Worm (Caenorhabditis elegans): ENCODE measurements around the gene T19C3.6.

T19C3.6 gene

ce11 chrIII:658357-658756 lies 27.0 kb upstream of the T19C3.6 start, which contains the start of gene C09F5.1:
Gene C09F5.1, plus strand, starts transcription at chrIII:658709.
- TF ChIP-seq mep-1 (tag; optimal IDR thresholded peaks at IDR 0.05) = no peak

- TF ChIP-seq ces-1 (GFP tag; optimal IDR thresholded peaks at IDR 0.05) = peak; percentile 54
- no peak for TF ChIP-seq drap-1 (GFP tag; optimal IDR thresholded peaks at IDR 0.05)
- TF ChIP-seq blmp-1 (tag; optimal IDR thresholded peaks at IDR 0.05) = peak; percentile 38
- TF ChIP-seq elt-1 (tag; optimal IDR thresholded peaks at IDR 0.05; ENCODE audit: borderline replicate concordance, insufficient read depth) = no peak
- no peak for TF ChIP-seq ham-2 (GFP tag; optimal IDR thresholded peaks at IDR 0.05)
- no peak for TF ChIP-seq flh-1 (GFP tag; optimal IDR thresholded peaks at IDR 0.05)
- peak; percentile 7 for TF ChIP-seq mls-2 (tag; optimal IDR thresholded peaks at IDR 0.05)
- TF ChIP-seq cnd-1 (tag; optimal IDR thresholded peaks at IDR 0.05) = no peak
- no peak for TF ChIP-seq sem-2 (GFP tag; optimal IDR thresholded peaks at IDR 0.05)
- no peak for TF ChIP-seq mab-5 (tag; optimal IDR thresholded peaks at IDR 0.05)
These were observed 25.9 kb upstream of the T19C3.6 start for ce11 chrIII:657241-657640.

- TF ChIP-seq unc-120 (tag; optimal IDR thresholded peaks at IDR 0.05; ENCODE audit: poor library complexity, severe bottlenecking) = no peak
- TF ChIP-seq mab-5 (tag; optimal IDR thresholded peaks at IDR 0.05) = no peak
These were observed 25.3 kb upstream of the T19C3.6 start for ce11 chrIII:656660-657059.

ce11 chrIII:654365-654764 lies 23.0 kb upstream of the T19C3.6 start:
- peak; percentile 16 for TF ChIP-seq mls-2 (tag; optimal IDR thresholded peaks at IDR 0.05)
- TF ChIP-seq ham-2 (GFP tag; optimal IDR thresholded peaks at IDR 0.05) = peak; percentile 54
- TF ChIP-seq tbx-8 (GFP tag; optimal IDR thresholded peaks at IDR 0.05) = no peak
- TF ChIP-seq blmp-1 (tag; optimal IDR thresholded peaks at IDR 0.05) = no peak

- no peak for TF ChIP-seq ces-1 (GFP tag; optimal IDR thresholded peaks at IDR 0.05)
- no peak for TF ChIP-seq nhr-28 (tag; optimal IDR thresholded peaks at IDR 0.05)
- no peak for TF ChIP-seq unc-120 (tag; optimal IDR thresholded peaks at IDR 0.05; ENCODE audit: poor library complexity, severe bottlenecking)
- no peak for TF ChIP-seq bed-3 (GFP tag; optimal IDR thresholded peaks at IDR 0.05)
- TF ChIP-seq unc-39 (tag; optimal IDR thresholded peaks at IDR 0.05) = no peak
- TF ChIP-seq flh-1 (GFP tag; optimal IDR thresholded peaks at IDR 0.05) = no peak
- TF ChIP-seq ceh-43 (GFP tag; optimal IDR thresholded peaks at IDR 0.05) = no peak
- no peak for TF ChIP-seq nhr-2 (tag; optimal IDR thresholded peaks at IDR 0.05)
- no peak for TF ChIP-seq elt-1 (tag; optimal IDR thresholded peaks at IDR 0.05; ENCODE audit: borderline replicate concordance, insufficient read depth)
- TF ChIP-seq tbx-8 (GFP tag; optimal IDR thresholded peaks at IDR 0.05) = no peak
- TF ChIP-seq nhr-12 (tag; optimal IDR thresholded peaks at IDR 0.05) = no peak
These were observed 20.3 kb upstream of the T19C3.6 start for ce11 chrIII:651587-651986.

- TF ChIP-seq nhr-2 (tag; optimal IDR thresholded peaks at IDR 0.05) = no peak
- TF ChIP-seq sem-2 (GFP tag; optimal IDR thresholded peaks at IDR 0.05) = no peak
- TF ChIP-seq mls-2 (tag; optimal IDR thresholded peaks at IDR 0.05) = no peak
- TF ChIP-seq pha-4 (tag; optimal IDR thresholded peaks at IDR 0.05) = no peak
- TF ChIP-seq hlh-1 (tag; optimal IDR thresholded peaks at IDR 0.05) = no peak
- TF ChIP-seq lin-32 (GFP tag; optimal IDR thresholded peaks at IDR 0.05) = no peak
- TF ChIP-seq snpc-4 (tag; optimal IDR thresholded peaks at IDR 0.05) = no peak
These were observed 19.2 kb upstream of the T19C3.6 start for ce11 chrIII:650539-650938.

ce11 chrIII:649935-650334 lies 18.6 kb upstream of the T19C3.6 start:
- TF ChIP-seq cnd-1 (tag; optimal IDR thresholded peaks at IDR 0.05) (no peak), sem-2 (GFP tag; optimal IDR thresholded peaks at IDR 0.05) (no peak), nhr-237 (tag; optimal IDR thresholded peaks at IDR 0.05) (no peak), mls-2 (tag; optimal IDR thresholded peaks at IDR 0.05) (no peak), ztf-11 (tag; optimal IDR thresholded peaks at IDR 0.05) (no peak), nhr-2 (tag; optimal IDR thresholded peaks at IDR 0.05) (no peak), flh-1 (GFP tag; optimal IDR thresholded peaks at IDR 0.05) (no peak)

- no peak for TF ChIP-seq drap-1 (GFP tag; optimal IDR thresholded peaks at IDR 0.05)
- peak; percentile 14 for TF ChIP-seq mep-1 (tag; optimal IDR thresholded peaks at IDR 0.05)
- peak; percentile 1 for TF ChIP-seq nhr-2 (tag; optimal IDR thresholded peaks at IDR 0.05)
- no peak for TF ChIP-seq cnd-1 (tag; optimal IDR thresholded peaks at IDR 0.05)
- no peak for TF ChIP-seq M03D4.4 (tag; optimal IDR thresholded peaks at IDR 0.05)
- peak; percentile 92 for TF ChIP-seq ham-2 (GFP tag; optimal IDR thresholded peaks at IDR 0.05)
- TF ChIP-seq unc-120 (tag; optimal IDR thresholded peaks at IDR 0.05; ENCODE audit: poor library complexity, severe bottlenecking) = peak; percentile 63
- peak; percentile 53 for TF ChIP-seq pha-4 (tag; optimal IDR thresholded peaks at IDR 0.05)
- TF ChIP-seq zip-8 (tag; optimal IDR thresholded peaks at IDR 0.05) = no peak
- TF ChIP-seq elt-1 (tag; optimal IDR thresholded peaks at IDR 0.05; ENCODE audit: borderline replicate concordance, insufficient read depth) = no peak
- no peak for TF ChIP-seq ces-1 (GFP tag; optimal IDR thresholded peaks at IDR 0.05)
These were observed 15.9 kb upstream of the T19C3.6 start for ce11 chrIII:647248-647647.

Measured in whole organism, mixed stage, embryonic.